Fruit fly (Drosophila melanogaster) whole organism: Measurements from ENCODE around the gene Karl.

Experiments
- pan ChIP-seq: fragments of >200 bp; optimal IDR thresholded peaks from 2 replicates; lab custom pipeline; 2017
- psq ChIP-seq: fragments of >200 bp; optimal IDR thresholded peaks from 2 replicates; lab custom pipeline; 2017
- usp ChIP-seq: fragments of >200 bp; optimal IDR thresholded peaks from 2 replicates; lab custom pipeline; 2017; ENCODE audit warnings: missing biosample characterization, missing genetic modification characterization, mixed read lengths

- TF ChIP-seq psq (lab: Kevin White, UChicago), result no peak
- TF ChIP-seq usp (GFP tag; lab: Kevin White, UChicago), result no peak
- TF ChIP-seq pan (lab: Kevin White, UChicago), result no peak
These were observed 30.3 kb upstream of the Karl start for dm6 chrX:11756892-11757291.
